Worm (Caenorhabditis elegans): Measurements from ENCODE around the gene T23F2.3.

ce11 chrX:5507926-5508325 lies 4.2 kb downstream of the T23F2.3 start:
- no peak for TF ChIP-seq fkh-10 (GFP tag; optimal IDR thresholded peaks at IDR 0.05)
- TF ChIP-seq F49E8.2 (tag; optimal IDR thresholded peaks at IDR 0.05; ENCODE audit: borderline replicate concordance): no peak
- no peak for TF ChIP-seq aly-2 (tag; optimal IDR thresholded peaks at IDR 0.05)
- no peak for TF ChIP-seq ces-1 (GFP tag; optimal IDR thresholded peaks at IDR 0.05)
- TF ChIP-seq Y5F2A.4 (GFP tag; optimal IDR thresholded peaks at IDR 0.05): no peak
- TF ChIP-seq nhr-77 (tag; optimal IDR thresholded peaks at IDR 0.05): no peak
- no peak for TF ChIP-seq nhr-76 (tag; optimal IDR thresholded peaks at IDR 0.05)
- TF ChIP-seq lin-39 (tag; optimal IDR thresholded peaks at IDR 0.05): no peak
- TF ChIP-seq lim-7 (GFP tag; IDR thresholded peaks at IDR 0.05): no peak
- no peak for TF ChIP-seq unc-62 (GFP tag; optimal IDR thresholded peaks at IDR 0.05 in 1 of 2)
- no peak for TF ChIP-seq unc-62 (tag; optimal IDR thresholded peaks at IDR 0.05)
- peak; percentile 7 for TF ChIP-seq dve-1 (tag; optimal IDR thresholded peaks at IDR 0.05; ENCODE audit: insufficient read depth)
- TF ChIP-seq F26F4.8 (GFP tag; conservative IDR thresholded peaks at IDR 0.05): no peak
